Worm (Caenorhabditis elegans): ENCODE data around the gene C06E7.88.

DNA sequence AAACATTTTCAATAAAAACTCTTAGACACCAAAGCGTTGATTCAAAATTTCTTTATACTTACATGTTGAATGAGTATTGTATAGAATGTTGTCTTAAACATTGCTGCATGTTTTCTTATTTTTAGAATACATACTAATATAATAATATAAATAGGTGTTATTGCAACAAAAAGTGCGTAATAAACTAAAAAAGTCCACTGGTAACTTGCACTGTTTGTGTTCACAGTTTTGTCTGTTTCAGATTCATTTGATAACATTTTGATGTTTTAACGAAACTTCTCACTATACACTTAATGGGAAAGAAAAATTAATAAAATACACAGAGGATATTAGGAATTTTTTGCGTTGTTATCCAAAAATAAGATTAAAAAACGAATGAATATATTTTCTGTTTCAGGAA lies 6.7 kb upstream of the C06E7.88 start, which contains the start of gene srv-19:
- TF ChIP-seq dve-1 (tag; optimal IDR thresholded peaks at IDR 0.05) (no peak), pha-4 (tag; optimal IDR thresholded peaks at IDR 0.05) (no peak), hlh-8 (tag; optimal IDR thresholded peaks at IDR 0.05) (no peak), eyg-1 (tag; optimal IDR thresholded peaks at IDR 0.05) (no peak), ceh-9 (tag; optimal IDR thresholded peaks at IDR 0.05) (no peak), nhr-232 (tag; optimal IDR thresholded peaks at IDR 0.05) (no peak), nfya-1 (tag; optimal IDR thresholded peaks at IDR 0.05) (no peak), ceh-19 (GFP tag; optimal IDR thresholded peaks at IDR 0.05) (no peak), ama-1 (optimal IDR thresholded peaks at IDR 0.05) (no peak), ztf-16 (tag; optimal IDR thresholded peaks at IDR 0.05) (no peak), ets-4 (tag; optimal IDR thresholded peaks at IDR 0.05) (no peak)
